Worm (Caenorhabditis elegans): ENCODE results near the gene srg-13.

srg-13 gene

DNA sequence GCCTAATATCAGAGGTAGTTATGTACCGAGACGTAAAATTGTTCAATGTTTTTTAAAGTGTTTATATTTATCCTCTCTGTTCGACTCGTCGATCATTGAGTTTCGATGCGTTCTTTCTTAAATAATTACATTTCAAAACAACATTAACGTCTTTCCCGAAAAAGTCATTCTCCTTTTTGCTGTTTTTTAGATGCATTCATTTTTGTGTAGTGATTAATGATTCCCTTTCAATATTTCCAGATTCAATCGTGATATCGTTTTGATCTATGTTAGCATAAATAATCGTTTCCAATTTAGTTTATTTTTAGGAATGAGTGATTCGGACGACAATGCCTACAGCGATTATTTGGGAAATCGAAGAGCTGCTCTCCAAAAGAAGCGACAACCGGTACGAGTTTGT, 21.6 kb downstream of the srg-13 start, which contains the start of gene T04A8.8:
TSS of gene T04A8.8 (plus strand) at position 301 of the 400 bp plus-strand sequence.
- TF ChIP-seq tbx-11 (GFP tag; IDR thresholded peaks at IDR 0.05) (no peak), ets-7 (tag; optimal IDR thresholded peaks at IDR 0.05) (no peak), hnd-1 (tag; optimal IDR thresholded peaks at IDR 0.05) (no peak), pes-1 (GFP tag; IDR thresholded peaks at IDR 0.05) (no peak)

DNA sequence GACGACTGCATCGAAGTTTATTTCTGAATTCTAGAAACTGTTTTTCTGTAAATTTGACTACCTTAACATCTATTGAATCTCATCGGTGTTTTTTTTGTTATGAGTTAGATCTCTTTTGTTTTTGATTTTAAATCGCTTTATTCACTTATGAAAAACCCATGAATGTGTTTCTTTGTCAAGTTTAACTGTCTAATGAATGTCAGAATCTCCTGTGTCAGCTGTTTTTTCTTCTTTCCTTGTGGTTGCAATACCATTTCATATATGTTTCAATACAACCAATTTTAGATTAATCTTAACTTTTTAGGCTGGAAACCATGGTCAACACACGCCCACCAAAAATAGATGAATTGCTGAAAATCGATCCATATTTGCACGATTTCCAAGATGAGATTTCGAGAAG, 23.0 kb downstream of the srg-13 start, which contains the start of gene T04A8.7:
TSS of gene T04A8.7 (plus strand) at position 301 of the 400 bp plus-strand sequence.
- TF ChIP-seq B0310.2 (tag; optimal IDR thresholded peaks at IDR 0.05) = no peak
- TF ChIP-seq ceh-36 (tag; optimal IDR thresholded peaks at IDR 0.05) = no peak
- no peak for TF ChIP-seq pes-1 (GFP tag; IDR thresholded peaks at IDR 0.05)
- TF ChIP-seq ets-7 (tag; optimal IDR thresholded peaks at IDR 0.05) = no peak
- no peak for TF ChIP-seq tra-4 (tag; optimal IDR thresholded peaks at IDR 0.05)
- TF ChIP-seq hmg-4 (GFP tag; optimal IDR thresholded peaks at IDR 0.05) = no peak
- no peak for TF ChIP-seq scrt-1 (GFP tag; IDR thresholded peaks at IDR 0.05)
- no peak for TF ChIP-seq sea-1 (GFP tag; conservative IDR thresholded peaks at IDR 0.05)

DNA sequence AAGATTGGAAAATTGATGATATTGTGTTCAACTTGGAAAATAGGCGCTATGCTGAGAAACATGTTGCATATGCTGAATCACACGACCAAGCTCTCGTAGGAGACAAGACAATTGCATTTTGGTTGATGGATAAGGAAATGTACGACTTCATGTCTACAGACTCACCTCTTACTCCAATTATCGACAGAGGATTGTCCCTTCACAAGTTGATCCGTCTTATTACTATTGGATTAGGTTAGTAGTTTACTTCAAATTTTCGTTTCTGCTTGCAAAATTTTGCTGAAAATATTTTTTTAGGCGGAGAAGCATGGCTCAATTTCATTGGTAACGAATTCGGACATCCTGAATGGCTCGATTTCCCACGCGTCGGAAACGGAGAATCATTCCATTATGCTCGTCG, 24.9 kb downstream of the srg-13 start:
- no peak for TF ChIP-seq ama-1 (optimal IDR thresholded peaks at IDR 0.05)
- no peak for TF ChIP-seq tbx-11 (GFP tag; IDR thresholded peaks at IDR 0.05)
- no peak for TF ChIP-seq hmbx-1 (tag; optimal IDR thresholded peaks at IDR 0.05)

DNA sequence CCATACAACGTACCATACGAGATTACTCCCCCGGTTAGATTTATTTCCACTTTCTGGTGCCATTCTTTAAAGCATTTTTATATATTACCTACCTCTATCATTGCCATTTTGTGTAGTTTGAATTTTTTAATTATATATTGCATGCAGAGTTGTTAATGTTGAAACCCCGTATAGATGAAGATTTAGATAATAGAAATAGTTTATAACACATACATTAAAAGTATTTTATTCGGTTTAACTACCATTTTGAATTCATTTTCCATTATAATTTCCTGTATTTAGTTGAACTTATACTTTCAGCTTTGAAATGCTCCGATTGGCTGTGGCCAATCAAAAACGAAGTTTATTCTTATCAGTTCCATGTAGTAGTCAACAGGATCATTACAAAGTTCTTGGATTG, 25.8 kb downstream of the srg-13 start, which contains the start of gene dnj-18:
TSS of gene dnj-18 (plus strand) at position 301 of the 400 bp plus-strand sequence.
- no peak for TF ChIP-seq F13C5.2 (tag; optimal IDR thresholded peaks at IDR 0.05)
- no peak for TF ChIP-seq hnd-1 (tag; optimal IDR thresholded peaks at IDR 0.05)
- no peak for TF ChIP-seq pes-1 (GFP tag; IDR thresholded peaks at IDR 0.05)
- TF ChIP-seq hmbx-1 (tag; optimal IDR thresholded peaks at IDR 0.05) = no peak
- no peak for TF ChIP-seq aly-1 (tag; optimal IDR thresholded peaks at IDR 0.05)
- no peak for TF ChIP-seq B0310.2 (tag; optimal IDR thresholded peaks at IDR 0.05)
- no peak for TF ChIP-seq flt-1 (GFP tag; IDR thresholded peaks at IDR 0.05)

DNA sequence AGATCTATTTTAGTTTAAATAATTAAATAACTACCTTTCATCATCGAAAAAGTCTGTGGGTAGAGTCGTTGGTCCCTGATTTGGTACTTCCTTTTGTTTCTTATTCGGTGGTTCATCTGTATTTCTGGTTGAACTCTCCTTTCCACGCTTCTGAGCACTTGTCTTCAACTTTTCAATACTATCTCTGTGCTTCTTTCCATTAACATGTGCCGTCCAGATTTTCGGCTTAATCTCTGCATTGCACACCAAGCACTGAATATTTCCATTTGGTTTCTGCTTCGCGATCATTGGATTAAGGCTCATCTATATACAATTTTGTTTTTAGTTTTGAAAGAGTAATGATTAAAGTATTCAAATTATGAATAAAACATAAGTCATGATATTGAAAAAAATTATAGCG, 27.9 kb downstream of the srg-13 start, which contains the start of gene sel-13:
TSS of gene sel-13 (minus strand) at position 303 of the 400 bp plus-strand sequence.
- TF ChIP-seq tbx-11 (GFP tag; IDR thresholded peaks at IDR 0.05) (no peak), tra-4 (tag; optimal IDR thresholded peaks at IDR 0.05) (no peak), ets-7 (tag; optimal IDR thresholded peaks at IDR 0.05) (no peak), hmbx-1 (tag; optimal IDR thresholded peaks at IDR 0.05) (no peak), scrt-1 (GFP tag; IDR thresholded peaks at IDR 0.05) (no peak), B0310.2 (tag; optimal IDR thresholded peaks at IDR 0.05) (no peak), sea-1 (GFP tag; conservative IDR thresholded peaks at IDR 0.05) (no peak), hmg-4 (GFP tag; optimal IDR thresholded peaks at IDR 0.05) (no peak), flt-1 (GFP tag; IDR thresholded peaks at IDR 0.05) (no peak), ama-1 (optimal IDR thresholded peaks at IDR 0.05) (no peak), tbx-37 (GFP tag; conservative IDR thresholded peaks at IDR 0.05) (no peak), pes-1 (GFP tag; IDR thresholded peaks at IDR 0.05) (no peak), aly-1 (tag; optimal IDR thresholded peaks at IDR 0.05) (no peak), ceh-36 (tag; optimal IDR thresholded peaks at IDR 0.05) (no peak), hnd-1 (tag; optimal IDR thresholded peaks at IDR 0.05) (no peak), F13C5.2 (tag; optimal IDR thresholded peaks at IDR 0.05) (no peak)

DNA sequence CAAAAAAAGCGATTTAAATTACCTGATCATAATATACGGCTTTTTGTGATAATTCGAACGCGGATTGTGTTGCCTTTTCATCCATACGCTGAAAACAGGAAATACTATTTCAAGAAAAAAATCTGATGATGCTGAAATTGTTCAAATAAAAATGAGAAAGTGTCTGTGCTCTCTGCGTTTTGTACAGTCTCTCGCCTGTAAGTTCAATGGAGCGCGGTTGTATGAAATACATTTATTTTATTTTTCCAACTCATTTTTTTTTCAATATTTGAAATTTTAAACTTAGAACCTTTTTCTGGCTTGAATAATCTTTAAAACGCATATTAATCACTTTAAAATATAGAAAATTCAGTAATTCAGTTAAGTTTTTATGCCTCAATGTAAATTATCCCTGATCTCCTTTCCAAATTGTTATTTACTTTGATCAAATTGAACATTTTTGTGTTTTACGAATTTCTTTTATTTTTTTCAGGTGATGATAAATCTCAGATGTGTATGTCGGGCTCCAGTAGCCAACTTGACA, 31.9 kb downstream of the srg-13 start, which contains the start of the genes clp-2 and mrpl-16:
TSS of gene clp-2 (minus strand) at position 94 of the 523 bp plus-strand sequence.
TSS of gene mrpl-16 (plus strand) at position 473 of the 523 bp plus-strand sequence.
- TF ChIP-seq flt-1 (GFP tag; IDR thresholded peaks at IDR 0.05) = no peak
- no peak for TF ChIP-seq tbx-11 (GFP tag; IDR thresholded peaks at IDR 0.05)
- TF ChIP-seq hmbx-1 (tag; optimal IDR thresholded peaks at IDR 0.05) = no peak
- no peak for TF ChIP-seq sea-1 (GFP tag; conservative IDR thresholded peaks at IDR 0.05)
- no peak for TF ChIP-seq hnd-1 (tag; optimal IDR thresholded peaks at IDR 0.05)

DNA sequence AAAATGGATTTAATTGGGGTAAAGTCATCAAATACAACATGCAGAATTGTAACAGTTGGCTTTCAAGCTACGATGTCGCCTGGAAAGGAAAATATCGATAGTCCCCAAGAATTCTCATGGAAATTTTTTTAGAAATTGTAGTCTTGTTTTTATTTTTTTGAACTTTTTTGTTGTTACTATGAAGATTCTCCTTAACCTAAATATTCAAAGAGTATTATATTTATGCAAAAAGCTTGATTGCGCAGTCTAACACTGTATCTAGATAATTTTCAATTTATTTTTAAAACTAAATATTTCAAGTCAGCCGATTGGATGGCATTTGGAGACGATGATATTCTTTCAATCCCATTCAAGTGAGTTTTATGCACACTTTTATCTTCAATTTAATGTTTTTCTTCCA, 33.2 kb downstream of the srg-13 start, which contains the start of gene pgap-2:
TSS of gene pgap-2 (plus strand) at position 301 of the 400 bp plus-strand sequence.
- TF ChIP-seq pes-1 (GFP tag; IDR thresholded peaks at IDR 0.05) (no peak), ets-7 (tag; optimal IDR thresholded peaks at IDR 0.05) (no peak), ama-1 (optimal IDR thresholded peaks at IDR 0.05) (no peak), tbx-37 (GFP tag; conservative IDR thresholded peaks at IDR 0.05) (no peak), aly-1 (tag; optimal IDR thresholded peaks at IDR 0.05) (no peak), hmbx-1 (tag; optimal IDR thresholded peaks at IDR 0.05) (no peak), ceh-36 (tag; optimal IDR thresholded peaks at IDR 0.05) (no peak), flt-1 (GFP tag; IDR thresholded peaks at IDR 0.05) (no peak)

DNA sequence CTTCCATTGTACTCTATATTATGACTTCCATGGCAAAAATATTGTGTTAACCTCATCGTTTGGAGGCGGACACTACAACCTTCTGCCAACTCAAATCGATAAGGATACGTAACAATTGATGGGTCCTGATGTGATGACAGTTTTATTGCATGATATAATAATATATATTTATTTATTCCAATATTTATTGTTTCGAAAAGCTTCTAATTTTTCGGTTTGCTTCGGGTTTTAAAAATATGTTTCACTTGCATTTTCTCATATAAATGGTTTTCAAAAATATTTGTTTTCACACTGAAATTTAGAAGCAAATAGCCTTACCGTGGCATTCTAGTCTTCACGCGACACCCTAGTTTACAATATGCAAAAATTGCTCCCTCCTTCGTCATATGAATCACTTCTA, 34.6 kb downstream of the srg-13 start, which contains the start of gene T04A8.13:
TSS of gene T04A8.13 (plus strand) at position 301 of the 400 bp plus-strand sequence.
- TF ChIP-seq aly-1 (tag; optimal IDR thresholded peaks at IDR 0.05) = no peak
- TF ChIP-seq flt-1 (GFP tag; IDR thresholded peaks at IDR 0.05) = no peak
- no peak for TF ChIP-seq hmbx-1 (tag; optimal IDR thresholded peaks at IDR 0.05)
- TF ChIP-seq tbx-37 (GFP tag; conservative IDR thresholded peaks at IDR 0.05) = no peak
- TF ChIP-seq scrt-1 (GFP tag; IDR thresholded peaks at IDR 0.05) = no peak
- no peak for TF ChIP-seq ets-7 (tag; optimal IDR thresholded peaks at IDR 0.05)
- no peak for TF ChIP-seq sea-1 (GFP tag; conservative IDR thresholded peaks at IDR 0.05)
- no peak for TF ChIP-seq ceh-36 (tag; optimal IDR thresholded peaks at IDR 0.05)
- no peak for TF ChIP-seq ama-1 (optimal IDR thresholded peaks at IDR 0.05)
- no peak for TF ChIP-seq ceh-13 (GFP tag; optimal IDR thresholded peaks at IDR 0.05)
- no peak for TF ChIP-seq tra-4 (tag; optimal IDR thresholded peaks at IDR 0.05)
- no peak for TF ChIP-seq hnd-1 (tag; optimal IDR thresholded peaks at IDR 0.05)
- no peak for TF ChIP-seq pes-1 (GFP tag; IDR thresholded peaks at IDR 0.05)
- TF ChIP-seq F13C5.2 (tag; optimal IDR thresholded peaks at IDR 0.05) = no peak
- TF ChIP-seq hmg-4 (GFP tag; optimal IDR thresholded peaks at IDR 0.05) = no peak
- no peak for TF ChIP-seq tbx-11 (GFP tag; IDR thresholded peaks at IDR 0.05)
- TF ChIP-seq B0310.2 (tag; optimal IDR thresholded peaks at IDR 0.05) = no peak
